Worm (Caenorhabditis elegans) whole organism, dauer: ENCODE results near the gene drr-1.

ENCODE experiments used
- unc-62 ChIP-seq: sonication (generic microtip); optimal IDR thresholded peaks from 2 replicates; lab custom pipeline; 2017; ENCODE audit warnings: missing biosample characterization, missing genetic modification reagents, missing genetic modification characterization

The drr-1 gene

ce11 chrII:13495718-13496117 lies at the start of gene drr-1:
drr-1 (minus strand) TSS chrII:13495900.
- TF ChIP-seq unc-62 (GFP tag; lab: Kevin White, UChicago), result no peak

- TF ChIP-seq unc-62 (GFP tag; lab: Kevin White, UChicago), result no peak
Measured at ce11 chrII:13542991-13543390, 47.3 kb upstream of the drr-1 start.

- no peak for TF ChIP-seq unc-62 (GFP tag; lab: Kevin White, UChicago)
Measured at ce11 chrII:13540956-13541355, 45.3 kb upstream of the drr-1 start, which contains the start of the genes noa-1 and Y48E1B.17. noa-1 (minus strand) TSS chrII:13541056. Y48E1B.17 (minus strand) TSS chrII:13541084.

ce11 chrII:13531118-13531517 lies 35.4 kb upstream of the drr-1 start, which contains the start of gene snx-14:
snx-14 (minus strand) TSS chrII:13531218.
- no peak for TF ChIP-seq unc-62 (GFP tag; lab: Kevin White, UChicago)

- TF ChIP-seq unc-62 (GFP tag; lab: Kevin White, UChicago), result no peak
Measured at ce11 chrII:13530657-13531056, 35.0 kb upstream of the drr-1 start.

ce11 chrII:13529131-13529530 lies 33.4 kb upstream of the drr-1 start:
- TF ChIP-seq unc-62 (GFP tag; lab: Kevin White, UChicago), result no peak

- TF ChIP-seq unc-62 (GFP tag; lab: Kevin White, UChicago), result no peak
Measured at ce11 chrII:13521977-13522404, 26.3 kb upstream of the drr-1 start.

ce11 chrII:13521179-13521616 lies 25.5 kb upstream of the drr-1 start:
- no peak for TF ChIP-seq unc-62 (GFP tag; lab: Kevin White, UChicago)

ce11 chrII:13517600-13517999 lies 21.9 kb upstream of the drr-1 start, which contains the start of gene sre-45:
sre-45 (plus strand) TSS chrII:13517900.
- no peak for TF ChIP-seq unc-62 (GFP tag; lab: Kevin White, UChicago)

ce11 chrII:13515813-13516212 lies 20.1 kb upstream of the drr-1 start:
- TF ChIP-seq unc-62 (GFP tag; lab: Kevin White, UChicago), result no peak

- TF ChIP-seq unc-62 (GFP tag; lab: Kevin White, UChicago), result no peak
Measured at ce11 chrII:13508607-13509006, 12.9 kb upstream of the drr-1 start.

ce11 chrII:13507535-13507934 lies 11.8 kb upstream of the drr-1 start, which contains the start of gene nep-17:
nep-17 (plus strand) TSS chrII:13507819.
- TF ChIP-seq unc-62 (GFP tag; lab: Kevin White, UChicago), result no peak

- TF ChIP-seq unc-62 (GFP tag; lab: Kevin White, UChicago), result no peak
Measured at ce11 chrII:13505977-13506568, 10.4 kb upstream of the drr-1 start.

- TF ChIP-seq unc-62 (GFP tag; lab: Kevin White, UChicago), result no peak
Measured at ce11 chrII:13505386-13505785, 9.7 kb upstream of the drr-1 start.

- TF ChIP-seq unc-62 (GFP tag; lab: Kevin White, UChicago), result no peak
Measured at ce11 chrII:13503653-13504052, 8.0 kb upstream of the drr-1 start, which contains the start of gene F54F11.1. F54F11.1 (plus strand) TSS chrII:13503953.

- no peak for TF ChIP-seq unc-62 (GFP tag; lab: Kevin White, UChicago)
Measured at ce11 chrII:13501575-13501974, 5.9 kb upstream of the drr-1 start, which contains the start of gene F45H10.5. F45H10.5 (plus strand) TSS chrII:13501875.

ce11 chrII:13500582-13500981 lies 4.9 kb upstream of the drr-1 start:
- no peak for TF ChIP-seq unc-62 (GFP tag; lab: Kevin White, UChicago)
